Fruit fly (Drosophila melanogaster) whole organism, embryonic: ENCODE results near the gene Nulp1.
A peak's percentile ranks its signal among the peaks of the same experiment; 100 is the strongest.

Source experiments
- Aef1 ChIP-seq: fragments of 200-800 bp; sonication (Bioruptor generic); IDR thresholded peaks from 3 replicates; pipeline ENCODE4 v1.3.6; 2022; ENCODE audit warnings: missing biosample characterization, missing genetic modification characterization
- CG10209 ChIP-seq: fragments of 200-800 bp; sonication (Bioruptor generic); optimal IDR thresholded peaks from 3 replicates; lab custom pipeline; 2017; ENCODE audit warnings: missing biosample characterization, mild to moderate bottlenecking, missing genetic modification characterization, missing genetic modification reagents
- CG10462 ChIP-seq: fragments of 200-800 bp; sonication (Bioruptor generic); optimal IDR thresholded peaks from 2 replicates; lab custom pipeline; 2016; ENCODE audit warnings: missing biosample characterization, missing genetic modification characterization
- CG10654 ChIP-seq: fragments of 200-800 bp; sonication (Bioruptor generic); optimal IDR thresholded peaks from 2 replicates; lab custom pipeline; 2016; ENCODE audit warnings: missing biosample characterization, missing genetic modification characterization
- CG11560 ChIP-seq: fragments of 200-800 bp; sonication (Bioruptor generic); IDR thresholded peaks from 3 replicates; pipeline ENCODE4 v1.3.6; 2022; ENCODE audit warnings: missing biosample characterization, missing genetic modification characterization
- CG12071 ChIP-seq: fragments of 200-800 bp; sonication (Bioruptor generic); optimal IDR thresholded peaks from 3 replicates; lab custom pipeline; 2018; ENCODE audit warnings: missing biosample characterization, mild to moderate bottlenecking, missing genetic modification characterization
- CG13287 ChIP-seq: fragments of 200-800 bp; sonication (Bioruptor generic); IDR thresholded peaks from 2 replicates; pipeline ENCODE4 v1.3.6; 2022; ENCODE audit warnings: missing biosample characterization, missing genetic modification characterization; ENCODE audit not compliant: partially characterized antibody
- CG1529 ChIP-seq: fragments of 200-800 bp; sonication (Bioruptor generic); optimal IDR thresholded peaks from 3 replicates; lab custom pipeline; 2018; ENCODE audit warnings: missing biosample characterization, missing genetic modification characterization
- CG2199 ChIP-seq: fragments of 200-800 bp; sonication (Bioruptor generic); IDR thresholded peaks from 3 replicates; pipeline ENCODE4 v1.3.6; 2022; ENCODE audit warnings: missing biosample characterization, missing genetic modification characterization
- CG2678 ChIP-seq: fragments of 200-800 bp; sonication (Bioruptor generic); optimal IDR thresholded peaks from 3 replicates; lab custom pipeline; 2019; ENCODE audit warnings: missing biosample characterization, mild to moderate bottlenecking, missing genetic modification characterization, moderate library complexity
- CG31441 ChIP-seq: fragments of 200-800 bp; sonication (Bioruptor generic); IDR thresholded peaks from 2 replicates; pipeline ENCODE4 v1.3.6; 2022; ENCODE audit warnings: missing biosample characterization, missing genetic modification characterization
- CG3163 ChIP-seq: fragments of 200-800 bp; sonication (Bioruptor generic); optimal IDR thresholded peaks from 3 replicates; lab custom pipeline; 2016; ENCODE audit warnings: missing biosample characterization, missing genetic modification characterization
- CG3281 ChIP-seq: fragments of 200-800 bp; sonication (Bioruptor generic); optimal IDR thresholded peaks from 3 replicates; lab custom pipeline; 2017; ENCODE audit warnings: missing biosample characterization, mild to moderate bottlenecking, missing genetic modification characterization
- CG3726 ChIP-seq: fragments of 200-800 bp; sonication (Bioruptor generic); IDR thresholded peaks from 3 replicates; pipeline ENCODE4, ENCODE4 v1.3.6; 2022; ENCODE audit warnings: missing biosample characterization, missing genetic modification characterization
- CG43689 ChIP-seq: fragments of 200-800 bp; sonication (Bioruptor generic); IDR thresholded peaks from 2 replicates; pipeline ENCODE4 v1.3.6; 2022; ENCODE audit warnings: missing biosample characterization, missing genetic modification characterization
- CG5245 ChIP-seq: fragments of 200-800 bp; sonication (Bioruptor generic); optimal IDR thresholded peaks from 3 replicates; lab custom pipeline; 2016; ENCODE audit warnings: missing biosample characterization, missing genetic modification characterization
- CG8478 ChIP-seq: fragments of >200 bp; optimal IDR thresholded peaks from 2 replicates; lab custom pipeline; 2018
- CG9727 ChIP-seq: fragments of 200-800 bp; sonication (Bioruptor generic); optimal IDR thresholded peaks from 3 replicates; lab custom pipeline; 2017; ENCODE audit warnings: missing biosample characterization, mild to moderate bottlenecking, missing genetic modification characterization
- CoRest ChIP-seq: fragments of 200-800 bp; sonication (Bioruptor generic); optimal IDR thresholded peaks from 3 replicates; lab custom pipeline; 2018; ENCODE audit warnings: missing biosample characterization, mild to moderate bottlenecking, missing genetic modification characterization, moderate library complexity
- Elba2 ChIP-seq: fragments of 200-800 bp; sonication (Bioruptor generic); optimal IDR thresholded peaks from 3 replicates; lab custom pipeline; 2016; ENCODE audit warnings: missing biosample characterization, missing genetic modification characterization
- HmgD ChIP-seq: fragments of 200-800 bp; sonication (Bioruptor generic); optimal IDR thresholded peaks from 3 replicates; lab custom pipeline; 2016; ENCODE audit warnings: missing biosample characterization, missing genetic modification characterization
- Hr39 ChIP-seq: fragments of >200 bp; optimal IDR thresholded peaks from 2 replicates; lab custom pipeline; 2017
- Optix ChIP-seq: fragments of 200-800 bp; sonication (Bioruptor generic); IDR thresholded peaks from 3 replicates; pipeline ENCODE4 v1.3.6; 2022; ENCODE audit warnings: missing biosample characterization, missing genetic modification characterization
- Pdp1 ChIP-seq, 2 experiments: fragments of 200-800 bp; sonication (Bioruptor generic); optimal IDR thresholded peaks; 3 replicates each; lab custom pipeline; 2016; ENCODE audit warnings: missing biosample characterization in 2 of 2, missing genetic modification characterization in 2 of 2, mild to moderate bottlenecking in 1 of 2, moderate library complexity in 1 of 2
- Rx ChIP-seq: fragments of 200-800 bp; sonication (Bioruptor generic); IDR thresholded peaks from 2 replicates; pipeline ENCODE4 v1.3.6; 2022; ENCODE audit warnings: missing biosample characterization, missing genetic modification characterization
- Sry-δ ChIP-seq: fragments of 200-800 bp; sonication (Bioruptor generic); optimal IDR thresholded peaks from 2 replicates; lab custom pipeline; 2016; ENCODE audit warnings: missing biosample characterization, missing genetic modification characterization
- br ChIP-seq: fragments of >200 bp; optimal IDR thresholded peaks from 2 replicates; lab custom pipeline; 2017
- bsh ChIP-seq, 2 experiments: fragments of 200-800 bp; sonication (Bioruptor generic); optimal IDR thresholded peaks; 2 replicates each; lab custom pipeline; 2017 to 2018; ENCODE audit warnings: mild to moderate bottlenecking in 2 of 2, missing biosample characterization in 2 of 2, missing genetic modification characterization in 2 of 2, moderate library complexity in 1 of 2
- cad ChIP-seq: fragments of >200 bp; optimal IDR thresholded peaks from 2 replicates; lab custom pipeline; 2017; ENCODE audit warnings: missing biosample characterization, missing genetic modification characterization
- cas ChIP-seq: fragments of 200-800 bp; sonication (Bioruptor generic); IDR thresholded peaks from 2 replicates; pipeline ENCODE4 v1.3.6; 2022; ENCODE audit warnings: missing biosample characterization, missing genetic modification characterization
- chif ChIP-seq, 2 experiments: fragments of 200-800 bp; sonication (Bioruptor generic); optimal IDR thresholded peaks; 3 replicates each; lab custom pipeline; 2016; ENCODE audit warnings: missing biosample characterization in 2 of 2, missing genetic modification characterization in 2 of 2
- ems ChIP-seq: fragments of 200-800 bp; sonication (Bioruptor generic); optimal IDR thresholded peaks from 3 replicates; lab custom pipeline; 2016; ENCODE audit warnings: missing biosample characterization, missing genetic modification characterization
- exex ChIP-seq: fragments of 200-800 bp; sonication (Bioruptor generic); optimal IDR thresholded peaks from 4 replicates; lab custom pipeline; 2018; ENCODE audit warnings: missing biosample characterization, mild to moderate bottlenecking, missing genetic modification characterization, moderate library complexity
- fd64A ChIP-seq: fragments of 200-800 bp; sonication (Bioruptor generic); optimal IDR thresholded peaks from 3 replicates; lab custom pipeline; 2018; ENCODE audit warnings: missing biosample characterization, mild to moderate bottlenecking, missing genetic modification characterization
- gcm2 ChIP-seq: fragments of 200-800 bp; sonication (Bioruptor generic); optimal IDR thresholded peaks from 2 replicates; lab custom pipeline; 2016; ENCODE audit warnings: missing biosample characterization, missing genetic modification characterization
- grau ChIP-seq: fragments of 200-800 bp; optimal IDR thresholded peaks from 3 replicates; lab custom pipeline; 2019; ENCODE audit warnings: missing biosample characterization, mild to moderate bottlenecking, missing genetic modification characterization, moderate library complexity
- gsb ChIP-seq: fragments of 200-800 bp; sonication (Bioruptor generic); IDR thresholded peaks from 2 replicates; pipeline ENCODE4 v1.3.6; 2022; ENCODE audit warnings: missing biosample characterization, missing genetic modification characterization
- hb ChIP-seq: fragments of 200-800 bp; sonication (Bioruptor generic); IDR thresholded peaks from 3 replicates; pipeline ENCODE4 v1.3.6; 2022; ENCODE audit warnings: missing biosample characterization, missing genetic modification characterization; ENCODE audit not compliant: partially characterized antibody
- insv ChIP-seq, 2 experiments: fragments of 200-800 bp; sonication (Bioruptor generic); optimal IDR thresholded peaks; 3 replicates each; lab custom pipeline; 2016 to 2018; ENCODE audit warnings: missing biosample characterization in 2 of 2, missing genetic modification characterization in 2 of 2
- luna ChIP-seq: fragments of 200-800 bp; sonication (Bioruptor generic); optimal IDR thresholded peaks from 2 replicates; lab custom pipeline; 2016; ENCODE audit warnings: missing biosample characterization, missing genetic modification characterization
- mam ChIP-seq: fragments of 200-800 bp; sonication (Bioruptor generic); optimal IDR thresholded peaks from 3 replicates; lab custom pipeline; 2016; ENCODE audit warnings: missing biosample characterization, missing genetic modification characterization
- oc ChIP-seq: fragments of 200-800 bp; sonication (Bioruptor generic); optimal IDR thresholded peaks from 2 replicates; lab custom pipeline; 2018; ENCODE audit warnings: missing biosample characterization, mild to moderate bottlenecking, missing genetic modification characterization, moderate library complexity
- odd ChIP-seq: fragments of 200-800 bp; sonication (Bioruptor generic); optimal IDR thresholded peaks from 2 replicates; lab custom pipeline; 2017; ENCODE audit warnings: missing biosample characterization, mild to moderate bottlenecking, missing genetic modification characterization
- pan ChIP-seq, 4 experiments: fragments of >200 bp in 3 of 4; fragments of 200-800 bp in 1 of 4; sonication (Bioruptor generic) in 1 of 4; optimal IDR thresholded peaks in 3 of 4; IDR thresholded peaks in 1 of 4; 2 replicates each; pipeline versions ENCODE4 v1.3.6 to Lab custom; 2017 to 2022; ENCODE audit warnings: missing biosample characterization in 2 of 4, missing genetic modification characterization in 2 of 4, mixed read lengths in 1 of 4
- pita ChIP-seq: fragments of 200-800 bp; sonication (Bioruptor generic); optimal IDR thresholded peaks from 2 replicates; lab custom pipeline; 2017; ENCODE audit warnings: missing biosample characterization, mild to moderate bottlenecking, missing genetic modification characterization
- salm ChIP-seq: fragments of 200-800 bp; sonication (Bioruptor generic); optimal IDR thresholded peaks from 2 replicates; lab custom pipeline; 2018; ENCODE audit warnings: missing biosample characterization, mild to moderate bottlenecking, missing genetic modification characterization
- sens-2 ChIP-seq: fragments of 200-800 bp; sonication (Bioruptor generic); IDR thresholded peaks from 2 replicates; pipeline ENCODE4 v1.3.6; 2022; ENCODE audit warnings: missing biosample characterization, missing genetic modification characterization
- shn ChIP-seq: fragments of 200-800 bp; sonication (Bioruptor generic); optimal IDR thresholded peaks from 3 replicates; lab custom pipeline; 2016; ENCODE audit warnings: missing biosample characterization, missing genetic modification characterization
- slp2 ChIP-seq: fragments of 200-800 bp; sonication (Bioruptor generic); optimal IDR thresholded peaks from 2 replicates; lab custom pipeline; 2016; ENCODE audit warnings: missing biosample characterization, missing genetic modification characterization
- toy ChIP-seq: fragments of 200-800 bp; sonication (Bioruptor generic); IDR thresholded peaks from 2 replicates; pipeline ENCODE4 v1.3.6; 2022; ENCODE audit warnings: missing biosample characterization, missing genetic modification characterization
- zfh2 ChIP-seq: fragments of 200-800 bp; sonication (Bioruptor generic); optimal IDR thresholded peaks from 2 replicates; lab custom pipeline; 2016; ENCODE audit warnings: missing biosample characterization, missing genetic modification characterization

The Nulp1 gene

DNA sequence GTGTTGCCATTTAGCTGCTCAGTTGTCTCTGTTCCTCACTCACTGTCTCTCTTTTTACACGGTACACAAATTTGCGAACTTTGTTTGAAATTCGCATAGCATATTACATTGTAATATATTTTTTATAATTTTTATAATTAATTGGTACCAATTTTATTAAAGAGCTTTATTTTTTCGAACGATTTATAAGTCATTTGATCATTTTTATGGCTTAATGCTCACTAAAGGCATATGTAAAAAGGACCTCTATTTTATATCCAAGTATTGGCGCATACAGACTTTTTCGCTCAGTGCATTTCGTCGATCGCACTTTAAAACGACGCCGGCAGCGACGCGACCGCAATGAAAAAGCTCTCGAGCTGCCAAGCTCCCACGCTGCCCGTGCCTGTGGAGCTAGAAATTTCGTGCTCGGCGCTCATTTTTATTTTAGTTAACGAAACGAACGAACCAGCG is 14.0 kb upstream of the Nulp1 start (continued):
- TF ChIP-seq shn (GFP tag; lab: Kevin White, UChicago), result peak; percentile 82
- TF ChIP-seq hb, result no peak
- peak; percentile 89 for TF ChIP-seq mam (GFP tag; lab: Kevin White, UChicago)
- TF ChIP-seq CG13287, result no peak
- TF ChIP-seq CG3281 (GFP tag; lab: Kevin White, UChicago), result peak; percentile 97
- peak; percentile 89 for TF ChIP-seq CG11560
- TF ChIP-seq zfh2, result peak; percentile 87
- TF ChIP-seq ems (GFP tag; lab: Kevin White, UChicago), result peak; percentile 88
- peak; percentile 69 for TF ChIP-seq gcm2 (GFP tag; lab: Kevin White, UChicago)
- peak; percentile 24 for TF ChIP-seq fd64A
- no peak for TF ChIP-seq Hr39 (lab: Kevin White, UChicago)
- TF ChIP-seq CG43689 (GFP tag; lab: Robert Waterston, UW), result peak; percentile 87
- TF ChIP-seq CG3163 (GFP tag; lab: Kevin White, UChicago), result peak; percentile 62
- TF ChIP-seq Elba2 (GFP tag; lab: Kevin White, UChicago), result no peak
- TF ChIP-seq CG31441, result peak; percentile 92
- TF ChIP-seq slp2 (GFP tag; lab: Kevin White, UChicago), result peak; percentile 63
- peak in 1 of 2 experiments; percentile 72 for TF ChIP-seq insv (GFP tag; optimal IDR thresholded peaks at IDR 0.05; lab: Kevin White, UChicago)
- TF ChIP-seq Sry-δ (GFP tag; lab: Kevin White, UChicago), result peak; percentile 28
- TF ChIP-seq gsb, result peak; percentile 96
- TF ChIP-seq br (lab: Kevin White, UChicago), result no peak
- peak; percentile 69 for TF ChIP-seq CG1529 (GFP tag; lab: Kevin White, UChicago)
- TF ChIP-seq CG8478 (lab: Kevin White, UChicago), result no peak
- TF ChIP-seq chif (GFP tag; optimal IDR thresholded peaks at IDR 0.05; lab: Kevin White, UChicago), result peak; percentile 49 to 70
- TF ChIP-seq odd (GFP tag; lab: Kevin White, UChicago), result peak; percentile 96
- TF ChIP-seq CG9727, result peak; percentile 94
- peak; percentile 89 for TF ChIP-seq toy (GFP tag; lab: Robert Waterston, UW)
- peak; percentile 90 for TF ChIP-seq cas (GFP tag; lab: Robert Waterston, UW)
- TF ChIP-seq luna, result peak; percentile 82
- peak; percentile 74 to 78 for TF ChIP-seq bsh (GFP tag; optimal IDR thresholded peaks at IDR 0.05; lab: Kevin White, UChicago)
- TF ChIP-seq pita (GFP tag; lab: Kevin White, UChicago), result no peak
- no peak for TF ChIP-seq pan (optimal IDR thresholded peaks at IDR 0.05; lab: Kevin White, UChicago)
- peak in 1 of 2 experiments; percentile 94 for TF ChIP-seq pan (GFP tag; optimal IDR thresholded peaks at IDR 0.05 in 1 of 2, IDR thresholded peaks at IDR 0.05 in 1 of 2)
- peak; percentile 80 for TF ChIP-seq CG10462 (GFP tag; lab: Kevin White, UChicago)
- TF ChIP-seq sens-2, result peak; percentile 68
- peak; percentile 85; the same call in 2 of the 3 replicates for TF ChIP-seq CG3726
- no peak for TF ChIP-seq cad
- TF ChIP-seq Aef1 (GFP tag; lab: Robert Waterston, UW), result peak; percentile 96
- peak; percentile 29 for TF ChIP-seq HmgD (GFP tag; lab: Kevin White, UChicago)
- TF ChIP-seq grau (tag; lab: Kevin White, UChicago), result peak; percentile 97
- TF ChIP-seq CoRest (tag; lab: Kevin White, UChicago), result peak; percentile 98
- peak; percentile 89 for TF ChIP-seq salm
- TF ChIP-seq Rx (GFP tag; lab: Robert Waterston, UW), result peak; percentile 75; the same call in 1 of the 2 replicates
- TF ChIP-seq Pdp1 (GFP tag; optimal IDR thresholded peaks at IDR 0.05; lab: Kevin White, UChicago), result peak; percentile 78 to 88
- peak; percentile 70 for TF ChIP-seq CG12071 (GFP tag; lab: Kevin White, UChicago)
- TF ChIP-seq CG2678 (tag; lab: Kevin White, UChicago), result peak; percentile 96
- peak; percentile 97 for TF ChIP-seq CG10209 (GFP tag; lab: Kevin White, UChicago)
- TF ChIP-seq oc (tag; lab: Kevin White, UChicago), result peak; percentile 91
- TF ChIP-seq CG10654 (GFP tag; lab: Kevin White, UChicago), result peak; percentile 90
- peak; percentile 74 for TF ChIP-seq CG5245
- TF ChIP-seq exex (tag; lab: Kevin White, UChicago), result peak; percentile 72
- no peak; the same call in 2 of the 3 replicates for TF ChIP-seq CG2199 (GFP tag; lab: Robert Waterston, UW)
- TF ChIP-seq Optix (GFP tag; lab: Robert Waterston, UW), result peak; percentile 69; the same call in 2 of the 3 replicates
